Fruit fly (Drosophila melanogaster) ovary, adult (tissue): Measurements from ENCODE around the gene CCDC53.

Experiments used
- CG17801 ChIP-seq: fragments of 200-800 bp; optimal IDR thresholded peaks from 2 replicates; lab custom pipeline; 2019; ENCODE audit warnings: missing biosample characterization, mild to moderate bottlenecking, missing genetic modification characterization, moderate library complexity; ENCODE audit not compliant: partially characterized antibody

The CCDC53 gene

dm6 chr2L:8040872-8041271, at the start of gene CCDC53:
TSS of gene CCDC53 (plus strand) at chr2L:8041106.
- TF ChIP-seq CG17801 (GFP tag; lab: Kevin White, UChicago) = no peak

DNA sequence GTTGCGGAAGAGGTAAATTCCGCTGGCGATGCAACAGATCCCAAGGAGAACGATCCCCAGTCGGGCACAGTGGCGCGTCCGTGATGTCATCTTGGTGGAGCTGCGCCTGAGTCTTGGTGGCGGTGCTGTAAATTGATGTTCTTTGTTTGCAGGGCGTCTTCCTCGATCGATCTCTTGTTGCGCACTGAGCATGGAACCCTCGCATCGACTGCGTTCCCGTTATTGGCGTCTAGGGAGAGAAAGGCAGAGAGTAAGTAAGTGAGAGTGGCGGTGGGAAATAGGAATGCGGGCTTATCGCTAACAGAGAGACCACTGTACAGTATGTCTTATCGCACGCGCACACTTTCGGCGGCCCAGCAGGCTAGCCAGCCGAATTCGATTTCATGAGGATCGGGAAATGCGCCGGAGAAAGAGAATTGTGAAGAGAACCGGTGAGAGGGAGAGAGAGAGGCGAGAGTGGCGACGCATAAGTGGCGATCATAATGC, 49.5 kb upstream of the CCDC53 start:
- no peak for TF ChIP-seq CG17801 (GFP tag; lab: Kevin White, UChicago)

DNA sequence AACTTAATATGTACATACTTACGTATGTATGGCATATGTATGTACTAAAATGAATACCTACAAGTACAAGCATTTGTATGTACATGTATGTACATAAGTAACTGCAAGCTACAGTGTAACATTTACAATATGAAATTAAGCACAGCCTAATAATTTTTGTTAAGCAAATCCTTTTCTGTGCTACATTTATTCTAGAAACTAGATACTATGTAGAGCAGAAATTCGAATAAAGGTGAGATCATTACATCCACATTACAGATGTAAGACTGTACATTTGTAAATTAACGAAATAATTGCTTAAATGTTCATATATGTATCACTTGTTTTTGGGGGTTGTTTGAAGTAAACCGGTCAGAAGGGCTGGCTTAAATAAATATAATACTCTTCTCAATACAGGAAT, 49.0 kb upstream of the CCDC53 start:
- peak; percentile 34 for TF ChIP-seq CG17801 (GFP tag; lab: Kevin White, UChicago)

DNA sequence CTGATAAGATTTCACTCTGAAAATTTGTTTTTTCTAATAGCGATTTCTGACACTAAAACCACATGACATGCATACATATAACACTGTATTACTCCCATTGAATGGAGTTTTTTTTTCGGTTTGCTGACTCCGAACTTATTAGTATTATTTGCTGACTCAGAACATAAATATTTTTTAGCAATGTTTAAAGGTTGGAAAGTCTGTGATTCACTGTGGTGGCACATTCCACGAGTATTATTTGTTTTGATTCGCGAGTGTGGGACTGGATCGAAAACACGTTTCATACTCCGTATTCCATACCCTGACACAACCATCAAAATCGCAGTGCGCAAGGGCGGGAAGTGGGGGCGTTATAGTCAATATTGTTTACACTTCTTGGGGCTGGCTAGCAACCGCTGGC, 48.3 kb upstream of the CCDC53 start:
- no peak for TF ChIP-seq CG17801 (GFP tag; lab: Kevin White, UChicago)

DNA sequence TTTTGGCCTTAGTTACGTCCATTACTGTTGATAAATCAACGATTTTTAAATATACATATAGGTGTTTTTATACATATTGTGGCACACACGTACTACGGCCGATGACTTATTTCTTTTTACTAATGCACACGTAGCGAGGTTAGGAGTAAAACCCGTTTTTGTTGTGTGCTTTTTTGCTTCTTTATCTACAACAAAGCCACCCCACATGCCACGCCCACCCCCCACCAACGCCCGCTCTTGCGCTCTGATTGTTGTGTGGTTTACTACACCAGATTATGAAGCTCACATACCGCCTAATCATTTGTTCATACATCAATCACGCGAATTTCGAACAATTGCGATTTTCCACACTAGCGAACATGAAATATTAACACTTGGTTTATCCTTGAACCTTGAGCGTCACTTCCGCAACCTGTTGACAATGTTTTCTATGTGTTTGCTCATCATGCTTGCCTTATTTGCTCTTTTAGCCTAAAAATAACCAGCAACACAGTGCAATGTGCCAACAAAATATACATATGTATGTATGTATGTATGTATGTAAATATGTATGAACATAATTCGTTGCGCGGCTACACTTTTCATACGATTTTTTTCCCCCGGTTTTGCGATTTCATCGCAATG, 47.7 kb upstream of the CCDC53 start:
- TF ChIP-seq CG17801 (GFP tag; lab: Kevin White, UChicago) = no peak

DNA sequence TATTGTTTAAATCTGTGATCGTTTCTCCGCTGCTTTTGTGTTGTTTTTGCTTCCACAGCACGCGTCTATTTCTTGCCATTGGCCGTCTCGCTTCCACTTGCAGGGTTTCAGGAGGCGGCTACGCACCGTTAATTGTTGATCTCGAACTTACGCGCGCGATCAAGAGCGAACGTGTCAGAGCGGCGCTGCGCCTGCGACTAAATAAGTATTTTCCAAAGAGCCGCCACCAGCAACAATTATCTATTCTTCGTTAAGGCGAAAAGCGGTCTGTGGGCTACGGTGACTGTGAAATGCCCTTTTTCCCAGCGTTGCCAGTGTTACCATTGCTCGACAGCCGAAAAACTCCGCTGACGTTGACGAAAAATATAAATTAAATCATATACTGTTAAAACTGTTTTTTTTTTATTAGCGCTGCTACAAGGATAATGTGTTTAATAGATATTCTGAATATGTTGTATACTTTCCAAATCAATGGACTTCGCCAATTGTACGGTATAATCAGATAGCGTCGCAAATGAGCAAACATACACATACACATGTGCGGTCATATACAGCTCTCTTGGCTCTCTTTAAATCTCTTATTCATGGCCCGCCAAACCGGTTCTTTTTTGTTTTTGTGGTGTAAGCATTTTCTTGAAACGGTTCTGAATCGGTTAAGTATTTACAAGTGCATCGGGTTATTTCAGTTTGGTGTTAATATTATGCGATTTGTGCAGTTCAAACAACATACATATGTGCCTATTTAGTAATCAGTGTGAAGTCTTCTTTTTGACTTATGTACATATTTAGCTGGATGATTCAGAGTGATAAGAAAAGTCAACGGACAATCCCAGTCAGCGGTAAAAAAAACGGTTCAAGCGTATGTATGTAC, 46.7 kb upstream of the CCDC53 start, which contains the start of gene pes:
pes (minus strand) TSS at position 201 of the 871 bp plus-strand sequence.
- TF ChIP-seq CG17801 (GFP tag; lab: Kevin White, UChicago) = peak; percentile 83

DNA sequence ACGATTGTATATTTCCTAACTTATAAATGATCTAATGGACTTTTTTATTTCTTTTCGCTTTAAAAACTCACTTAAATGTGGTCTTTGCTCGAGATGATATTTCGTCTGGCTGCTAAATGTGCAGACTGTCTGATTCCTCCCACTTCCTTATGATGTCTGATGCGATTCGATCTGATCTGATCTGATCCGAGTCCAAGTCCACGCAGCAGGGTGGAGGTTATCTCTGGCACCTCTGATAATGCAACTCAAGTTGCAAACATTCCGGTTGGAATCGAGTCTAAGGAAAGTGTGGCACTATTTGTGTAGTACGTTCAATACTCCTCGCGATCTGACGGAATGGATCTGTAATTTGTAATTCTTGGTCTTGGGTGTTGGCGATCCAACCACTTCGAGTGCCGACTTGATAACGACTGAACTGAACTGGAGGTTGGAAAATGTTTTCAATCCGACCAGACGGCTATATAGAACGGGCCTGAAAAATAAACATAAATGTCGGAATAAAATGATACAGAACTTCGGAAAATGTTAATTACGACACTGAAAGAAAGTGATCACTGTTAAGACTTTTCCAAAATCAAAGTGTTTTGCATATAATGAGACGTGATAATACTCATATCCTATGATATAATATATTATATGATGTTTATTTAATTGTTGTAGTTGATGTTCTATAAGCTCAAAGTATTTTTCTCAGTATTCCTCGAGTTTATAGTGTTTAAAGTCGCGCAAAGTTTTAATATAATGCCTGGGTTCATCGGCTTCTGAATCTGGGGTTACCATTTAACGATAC, 43.4 kb upstream of the CCDC53 start:
- TF ChIP-seq CG17801 (GFP tag; lab: Kevin White, UChicago) = no peak

- no peak for TF ChIP-seq CG17801 (GFP tag; lab: Kevin White, UChicago)
These were observed 42.8 kb upstream of the CCDC53 start, which contains the start of gene CG7227 for dm6 chr2L:7998080-7998457. TSS of gene CG7227 (minus strand) at chr2L:7998151.

DNA sequence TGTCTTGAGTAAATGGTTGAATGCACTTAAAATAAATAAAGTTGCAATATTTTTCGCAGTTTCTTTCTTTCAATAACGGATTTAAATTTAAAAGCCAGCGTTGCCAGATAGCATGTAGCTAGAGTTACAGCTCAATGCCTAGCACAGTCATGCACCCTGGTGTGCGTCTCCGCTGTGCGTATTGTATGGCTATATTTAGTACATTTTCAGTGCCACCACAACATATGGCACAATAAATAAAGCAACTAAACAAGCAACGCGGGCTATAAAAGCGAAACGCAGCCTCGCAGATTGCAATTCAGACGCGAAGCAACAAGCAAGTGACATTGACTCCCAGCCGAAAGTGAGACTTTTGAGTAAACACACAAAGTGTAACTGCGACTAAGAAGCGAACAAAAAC, 42.3 kb upstream of the CCDC53 start, which contains the start of gene Sirup:
Sirup (plus strand) TSS at position 215 of the 400 bp plus-strand sequence.
- no peak for TF ChIP-seq CG17801 (GFP tag; lab: Kevin White, UChicago)

dm6 chr2L:8000578-8001040, 40.3 kb upstream of the CCDC53 start:
- TF ChIP-seq CG17801 (GFP tag; lab: Kevin White, UChicago) = no peak

DNA sequence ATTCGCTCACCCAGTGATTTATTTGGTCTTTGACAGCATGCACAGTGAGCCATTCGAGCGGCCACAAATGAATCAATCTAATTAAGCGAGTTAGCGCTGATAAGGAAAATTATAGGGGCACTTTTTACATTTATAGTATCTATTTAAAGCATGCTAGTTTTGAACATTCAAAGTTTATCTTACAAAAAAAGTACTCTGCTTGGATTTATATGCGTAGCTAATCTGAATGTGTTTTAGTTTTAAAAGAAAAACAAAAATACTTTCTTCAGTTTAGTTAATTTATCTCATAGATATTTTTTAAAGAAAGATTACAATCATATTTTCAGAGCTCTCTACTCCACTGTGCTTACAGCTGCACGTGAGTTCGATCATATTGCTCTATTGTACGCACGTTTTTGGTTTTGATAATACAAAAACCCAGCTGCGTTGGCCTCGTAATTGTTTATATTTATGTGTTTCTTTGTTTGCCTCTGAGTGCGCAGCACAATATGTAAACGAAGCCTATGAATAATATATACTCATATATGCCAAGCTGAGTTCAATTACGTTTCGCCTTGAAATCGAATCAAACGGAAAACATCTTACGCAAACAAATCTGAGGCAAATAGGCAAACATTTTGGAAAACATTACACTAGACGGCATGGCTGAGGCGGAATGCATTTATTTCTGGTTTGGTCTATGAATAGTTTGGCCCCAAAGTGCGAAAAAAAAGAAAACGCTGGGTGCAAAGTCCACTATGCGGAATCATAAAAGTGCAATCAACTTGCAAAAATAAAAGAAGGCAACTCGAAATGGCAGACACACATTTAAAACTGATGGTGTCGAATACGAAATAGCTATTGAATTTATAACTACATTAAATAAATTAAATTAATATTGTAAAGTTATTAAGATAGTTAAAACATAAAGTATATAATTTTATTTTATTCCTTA, 38.9 kb upstream of the CCDC53 start:
- TF ChIP-seq CG17801 (GFP tag; lab: Kevin White, UChicago) = peak; percentile 32

dm6 chr2L:8004072-8004471, 36.8 kb upstream of the CCDC53 start, which contains the start of gene Wwox:
TSS of gene Wwox (minus strand) at chr2L:8004286.
- no peak for TF ChIP-seq CG17801 (GFP tag; lab: Kevin White, UChicago)

DNA sequence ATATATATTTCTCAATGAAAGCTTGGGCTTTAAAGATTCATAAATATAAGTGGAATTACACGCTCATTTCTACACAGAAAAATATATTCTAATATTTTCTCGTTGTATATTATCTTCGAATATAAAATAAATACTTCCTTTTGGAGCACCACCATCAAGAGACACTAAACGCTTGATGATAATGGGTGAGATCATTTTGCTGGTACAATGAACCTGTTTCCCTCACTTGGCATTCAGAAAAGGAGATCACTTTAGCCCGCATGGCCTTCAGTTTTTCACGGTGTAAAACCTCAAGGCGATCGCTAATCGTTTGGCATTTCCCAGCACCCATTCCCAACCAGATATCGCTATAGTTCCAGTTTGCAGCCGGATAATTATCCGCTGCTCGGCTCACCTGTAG, 34.9 kb upstream of the CCDC53 start:
- no peak for TF ChIP-seq CG17801 (GFP tag; lab: Kevin White, UChicago)
